Fruit fly (Drosophila melanogaster) S2 (cell line): ENCODE data around the gene mtTFB1.

Experiments used
- CG8478 ChIP-seq: fragments of >200 bp; optimal IDR thresholded peaks from 2 replicates; lab custom pipeline; 2018
- CTCF ChIP-seq, 2 experiments: fragments of >200 bp; optimal IDR thresholded peaks; 2 replicates each; lab custom pipeline; 2018

- TF ChIP-seq CTCF (optimal IDR thresholded peaks at IDR 0.05; lab: Kevin White, UChicago) (no peak), CG8478 (no peak)
Measured at dm6 chr3L:11689832-11690602, 18.8 kb upstream of the mtTFB1 start.
